Worm (Caenorhabditis elegans): ENCODE measurements around the gene rps-29.

- TF ChIP-seq nhr-237 (tag; optimal IDR thresholded peaks at IDR 0.05) (no peak), elt-2 (tag; optimal IDR thresholded peaks at IDR 0.05) (no peak), ceh-28 (tag; optimal IDR thresholded peaks at IDR 0.05) (no peak), zag-1 (tag; optimal IDR thresholded peaks at IDR 0.05) (no peak), snpc-4 (tag; optimal IDR thresholded peaks at IDR 0.05) (no peak), ama-1 (optimal IDR thresholded peaks at IDR 0.05) (no peak), mdl-1 (tag; optimal IDR thresholded peaks at IDR 0.05) (no peak), nhr-12 (tag; optimal IDR thresholded peaks at IDR 0.05) (no peak), unc-62 (GFP tag; optimal IDR thresholded peaks at IDR 0.05) (no peak), tbx-2 (tag; optimal IDR thresholded peaks at IDR 0.05) (no peak), skn-1 (tag; optimal IDR thresholded peaks at IDR 0.05) (no peak)
Observed at ce11 chrIII:778771-779170, 15.3 kb upstream of the rps-29 start, which contains the start of gene alh-11.
